Worm (Caenorhabditis elegans): ENCODE measurements around the gene F36H9.7.

ce11 chrV:1760682-1761081 lies 14.0 kb downstream of the F36H9.7 start, which contains the start of gene clec-205:
- TF ChIP-seq hnd-1 (tag; optimal IDR thresholded peaks at IDR 0.05) (no peak), ama-1 (optimal IDR thresholded peaks at IDR 0.05) (no peak), ets-7 (tag; optimal IDR thresholded peaks at IDR 0.05) (no peak), aly-1 (tag; optimal IDR thresholded peaks at IDR 0.05) (no peak), tbx-37 (GFP tag; conservative IDR thresholded peaks at IDR 0.05) (no peak), pes-1 (GFP tag; IDR thresholded peaks at IDR 0.05) (no peak), flt-1 (GFP tag; IDR thresholded peaks at IDR 0.05) (no peak), ceh-36 (tag; optimal IDR thresholded peaks at IDR 0.05) (no peak), scrt-1 (GFP tag; IDR thresholded peaks at IDR 0.05) (no peak), sea-1 (GFP tag; conservative IDR thresholded peaks at IDR 0.05) (no peak), hmg-4 (GFP tag; optimal IDR thresholded peaks at IDR 0.05) (no peak), ceh-13 (GFP tag; optimal IDR thresholded peaks at IDR 0.05) (no peak)

All from whole organism, early embryonic.